Worm (Caenorhabditis elegans) whole organism, young adult: ENCODE results near the gene tbx-2.

Source experiments
- C06A6.2 ChIP-seq: fragments of 200-800 bp; sonication (Bioruptor generic); conservative IDR thresholded peaks from 2 replicates; pipeline ENCODE4 v1.3.6; 2022; ENCODE audit warnings: missing genetic modification characterization, missing compliant biosample characterization
- C17E4.6 ChIP-seq: fragments of 200-800 bp; sonication (Bioruptor generic); IDR thresholded peaks from 2 replicates; pipeline ENCODE4 v1.3.6; 2022; ENCODE audit warnings: missing genetic modification reagents, missing genetic modification characterization, missing compliant biosample characterization
- F22D6.2 ChIP-seq: sonication (generic microtip); optimal IDR thresholded peaks from 2 replicates; lab custom pipeline; 2016; ENCODE audit warnings: mild to moderate bottlenecking, missing genetic modification characterization, missing compliant biosample characterization
- F57A8.1 ChIP-seq: fragments of 200-800 bp; sonication (Bioruptor generic); optimal IDR thresholded peaks from 2 replicates; lab custom pipeline; 2018; ENCODE audit warnings: mild to moderate bottlenecking, missing genetic modification characterization, moderate library complexity, missing compliant biosample characterization
- T07F8.4 ChIP-seq: sonication (generic microtip); optimal IDR thresholded peaks from 2 replicates; lab custom pipeline; 2016; ENCODE audit warnings: mild to moderate bottlenecking, missing genetic modification characterization, moderate library complexity, missing compliant biosample characterization
- Y67H2A.10 ChIP-seq: fragments of 200-800 bp; sonication (Bioruptor generic); conservative IDR thresholded peaks from 2 replicates; pipeline ENCODE4 v1.3.6; 2022; ENCODE audit warnings: missing genetic modification reagents, missing genetic modification characterization, missing compliant biosample characterization
- Y79H2A.3 ChIP-seq: fragments of 200-800 bp; sonication (Bioruptor generic); conservative IDR thresholded peaks from 2 replicates; pipeline ENCODE4 v1.3.6; 2022; ENCODE audit warnings: missing genetic modification reagents, missing genetic modification characterization, missing compliant biosample characterization
- akir-1 ChIP-seq: fragments of 200-800 bp; sonication (Bioruptor generic); optimal IDR thresholded peaks from 2 replicates; lab custom pipeline; 2018; ENCODE audit warnings: mild to moderate bottlenecking, missing genetic modification characterization, moderate library complexity, missing compliant biosample characterization
- ama-1 ChIP-seq, 3 experiments: fragments of 150-350 bp in 1 of 3; sonication (generic microtip) in 2 of 3; optimal IDR thresholded peaks; 2 replicates each; lab custom pipeline; 2014 to 2018; ENCODE audit warnings: missing biosample characterization in 2 of 3, missing genetic modification characterization in 2 of 3, missing genetic modification reagents in 2 of 3
- aptf-2 ChIP-seq: fragments of 200-800 bp; sonication (Bioruptor generic); conservative IDR thresholded peaks from 2 replicates; pipeline ENCODE4 v1.3.6; 2022; ENCODE audit warnings: missing genetic modification reagents, missing genetic modification characterization, missing compliant biosample characterization
- aptf-3 ChIP-seq: fragments of 200-800 bp; sonication (Bioruptor generic); IDR thresholded peaks from 2 replicates; pipeline ENCODE4 v1.3.6; 2022; ENCODE audit warnings: missing genetic modification characterization, missing compliant biosample characterization
- athp-1 ChIP-seq: sonication (generic microtip); optimal IDR thresholded peaks from 2 replicates; lab custom pipeline; 2017; ENCODE audit warnings: mild to moderate bottlenecking, missing genetic modification characterization, missing compliant biosample characterization
- attf-5 ChIP-seq: fragments of 200-800 bp; sonication (Bioruptor generic); optimal IDR thresholded peaks from 2 replicates; lab custom pipeline; 2018; ENCODE audit warnings: mild to moderate bottlenecking, missing genetic modification characterization, missing compliant biosample characterization
- cebp-1 ChIP-seq, 2 experiments: fragments of 200-800 bp in 1 of 2; sonication (Bioruptor generic) in 1 of 2; sonication (generic microtip) in 1 of 2; IDR thresholded peaks in 1 of 2; optimal IDR thresholded peaks in 1 of 2; 2 replicates each; pipeline versions ENCODE4 v1.3.6 to Lab custom; 2017 to 2022; ENCODE audit warnings: missing compliant biosample characterization in 2 of 2, missing genetic modification characterization in 2 of 2, mild to moderate bottlenecking in 1 of 2, missing genetic modification reagents in 1 of 2, moderate library complexity in 1 of 2
- ceh-27 ChIP-seq: fragments of 200-800 bp; sonication (Bioruptor generic); optimal IDR thresholded peaks from 2 replicates; lab custom pipeline; 2018; ENCODE audit warnings: mild to moderate bottlenecking, missing genetic modification characterization, moderate library complexity, missing compliant biosample characterization
- dox-1 ChIP-seq: fragments of 200-800 bp; sonication (Bioruptor generic); IDR thresholded peaks from 2 replicates; pipeline ENCODE4 v1.3.6; 2022; ENCODE audit warnings: missing genetic modification reagents, missing genetic modification characterization, missing compliant biosample characterization
- efl-1 ChIP-seq: fragments of 150-350 bp; optimal IDR thresholded peaks from 2 replicates; lab custom pipeline; 2014; ENCODE audit warnings: missing biosample characterization, missing genetic modification reagents, missing genetic modification characterization
- egrh-3 ChIP-seq: fragments of 200-800 bp; sonication (Bioruptor generic); IDR thresholded peaks from 2 replicates; pipeline ENCODE4 v1.3.6; 2022; ENCODE audit warnings: missing genetic modification reagents, missing genetic modification characterization, missing compliant biosample characterization
- ets-4 ChIP-seq: fragments of 200-800 bp; sonication (Bioruptor generic); optimal IDR thresholded peaks from 2 replicates; lab custom pipeline; 2018; ENCODE audit warnings: mild to moderate bottlenecking, missing genetic modification characterization, missing compliant biosample characterization
- him-1 ChIP-seq: sonication (generic microtip); optimal IDR thresholded peaks from 2 replicates; lab custom pipeline; 2016; ENCODE audit warnings: missing genotype, missing genetic modification reagents, missing genetic modification characterization, missing compliant biosample characterization
- hlh-26 ChIP-seq: fragments of 200-800 bp; sonication (Bioruptor generic); conservative IDR thresholded peaks from 2 replicates; pipeline ENCODE4 v1.3.6; 2022; ENCODE audit warnings: missing genetic modification reagents, missing genetic modification characterization, missing compliant biosample characterization
- hmg-1.2 ChIP-seq: fragments of 200-800 bp; sonication (Bioruptor generic); IDR thresholded peaks from 2 replicates; pipeline ENCODE4 v1.3.6; 2022; ENCODE audit warnings: missing genetic modification reagents, missing genetic modification characterization, missing compliant biosample characterization
- lag-1 ChIP-seq: fragments of 200-800 bp; sonication (Bioruptor generic); IDR thresholded peaks from 2 replicates; pipeline ENCODE4 v1.3.6; 2022; ENCODE audit warnings: missing genetic modification reagents, missing genetic modification characterization, missing compliant biosample characterization
- lin-54 ChIP-seq: fragments of 200-800 bp; sonication (Bioruptor generic); optimal IDR thresholded peaks from 2 replicates; lab custom pipeline; 2018; ENCODE audit warnings: mild to moderate bottlenecking, missing genetic modification characterization, missing compliant biosample characterization
- lsl-1 ChIP-seq: fragments of 200-800 bp; sonication (Bioruptor generic); optimal IDR thresholded peaks from 2 replicates; lab custom pipeline; 2018; ENCODE audit warnings: mild to moderate bottlenecking, missing genetic modification characterization, moderate library complexity, missing compliant biosample characterization
- madf-10 ChIP-seq: sonication (generic microtip); optimal IDR thresholded peaks from 2 replicates; lab custom pipeline; 2016; ENCODE audit warnings: mild to moderate bottlenecking, missing genetic modification characterization, missing compliant biosample characterization
- madf-8 ChIP-seq: fragments of 200-800 bp; sonication (Bioruptor generic); conservative IDR thresholded peaks from 2 replicates; pipeline ENCODE4 v1.3.6; 2022; ENCODE audit warnings: missing genetic modification reagents, missing genetic modification characterization, missing compliant biosample characterization
- mcd-1 ChIP-seq: fragments of 200-800 bp; sonication (Bioruptor generic); IDR thresholded peaks from 2 replicates; pipeline ENCODE4 v1.3.6; 2022; ENCODE audit warnings: missing genetic modification reagents, missing genetic modification characterization, missing compliant biosample characterization
- mel-28 ChIP-seq: sonication (generic microtip); optimal IDR thresholded peaks from 2 replicates; lab custom pipeline; 2016; ENCODE audit warnings: borderline replicate concordance, mild to moderate bottlenecking, missing genetic modification characterization, missing compliant biosample characterization
- nfya-2 ChIP-seq: fragments of 200-800 bp; sonication (Bioruptor generic); IDR thresholded peaks from 2 replicates; pipeline ENCODE4 v1.3.6; 2022; ENCODE audit warnings: missing genetic modification reagents, missing genetic modification characterization, missing compliant biosample characterization
- nhr-80 ChIP-seq: sonication (generic microtip); optimal IDR thresholded peaks from 2 replicates; lab custom pipeline; 2016; ENCODE audit warnings: missing genetic modification characterization, missing compliant biosample characterization
- rcor-1 ChIP-seq: fragments of 200-800 bp; sonication (Bioruptor generic); IDR thresholded peaks from 2 replicates; pipeline ENCODE4 v1.3.6; 2022; ENCODE audit warnings: missing genetic modification reagents, missing genetic modification characterization, missing compliant biosample characterization
- sdz-38 ChIP-seq: sonication (generic microtip); optimal IDR thresholded peaks from 2 replicates; lab custom pipeline; 2016; ENCODE audit warnings: missing genotype, missing genetic modification characterization, missing compliant biosample characterization
- snpc-1.3 ChIP-seq: sonication (generic microtip); optimal IDR thresholded peaks from 2 replicates; lab custom pipeline; 2017; ENCODE audit warnings: missing genetic modification characterization, mild to moderate bottlenecking, missing compliant biosample characterization, antibody characterized with exemption, moderate library complexity, missing genotype, missing genetic modification reagents; ENCODE audit not compliant: insufficient read depth
- tbx-9 ChIP-seq: sonication (generic microtip); optimal IDR thresholded peaks from 2 replicates; lab custom pipeline; 2016; ENCODE audit warnings: borderline replicate concordance, missing genetic modification characterization, inconsistent platforms, missing compliant biosample characterization
- tlf-1 ChIP-seq: fragments of 200-800 bp; sonication (Bioruptor generic); optimal IDR thresholded peaks from 2 replicates; lab custom pipeline; 2018; ENCODE audit warnings: mild to moderate bottlenecking, missing genetic modification characterization, missing compliant biosample characterization
- ztf-22 ChIP-seq: fragments of 200-800 bp; sonication (Bioruptor generic); optimal IDR thresholded peaks from 2 replicates; lab custom pipeline; 2018; ENCODE audit warnings: mild to moderate bottlenecking, missing genetic modification characterization, moderate library complexity, missing compliant biosample characterization
- ztf-3 ChIP-seq: fragments of 200-800 bp; sonication (Bioruptor generic); optimal IDR thresholded peaks from 2 replicates; lab custom pipeline; 2018; ENCODE audit warnings: mild to moderate bottlenecking, missing genetic modification characterization, missing compliant biosample characterization

Gene tbx-2

ce11 chrIII:5149478-5149877 lies 13.4 kb upstream of the tbx-2 start, which contains the start of gene Y54H5A.2:
Gene Y54H5A.2 (minus strand): TSS chrIII:5149578.
- TF ChIP-seq ztf-3 (GFP tag; lab: Kevin White, UChicago) = no peak
- no peak for TF ChIP-seq nfya-2 (GFP tag; lab: Robert Waterston, UW)
- TF ChIP-seq Y67H2A.10 = no peak
- no peak for TF ChIP-seq mcd-1 (GFP tag; lab: Robert Waterston, UW)
- TF ChIP-seq C06A6.2 (GFP tag; lab: Robert Waterston, UW) = no peak
- no peak for TF ChIP-seq tbx-9 (tag; lab: Kevin White, UChicago)
- no peak for TF ChIP-seq F57A8.1 (GFP tag; lab: Kevin White, UChicago)
- TF ChIP-seq attf-5 (GFP tag; lab: Kevin White, UChicago) = no peak
- no peak for TF ChIP-seq Y79H2A.3 (GFP tag; lab: Robert Waterston, UW)
- TF ChIP-seq aptf-2 (GFP tag; lab: Robert Waterston, UW) = no peak
- TF ChIP-seq efl-1 (GFP tag; lab: Kevin White, UChicago) = no peak
- TF ChIP-seq him-1 (tag; lab: Kevin White, UChicago) = no peak
- no peak for TF ChIP-seq ama-1 (optimal IDR thresholded peaks at IDR 0.05; lab: Kevin White, UChicago)
- TF ChIP-seq ama-1 (GFP tag; optimal IDR thresholded peaks at IDR 0.05; lab: Kevin White, UChicago) = no peak
- TF ChIP-seq rcor-1 = no peak
- no peak for TF ChIP-seq mel-28 (tag; lab: Kevin White, UChicago)
- TF ChIP-seq lsl-1 (GFP tag; lab: Kevin White, UChicago) = no peak
- no peak for TF ChIP-seq egrh-3 (GFP tag; lab: Robert Waterston, UW)
- no peak for TF ChIP-seq hlh-26 (GFP tag; lab: Robert Waterston, UW)
- TF ChIP-seq madf-8 = no peak

DNA sequence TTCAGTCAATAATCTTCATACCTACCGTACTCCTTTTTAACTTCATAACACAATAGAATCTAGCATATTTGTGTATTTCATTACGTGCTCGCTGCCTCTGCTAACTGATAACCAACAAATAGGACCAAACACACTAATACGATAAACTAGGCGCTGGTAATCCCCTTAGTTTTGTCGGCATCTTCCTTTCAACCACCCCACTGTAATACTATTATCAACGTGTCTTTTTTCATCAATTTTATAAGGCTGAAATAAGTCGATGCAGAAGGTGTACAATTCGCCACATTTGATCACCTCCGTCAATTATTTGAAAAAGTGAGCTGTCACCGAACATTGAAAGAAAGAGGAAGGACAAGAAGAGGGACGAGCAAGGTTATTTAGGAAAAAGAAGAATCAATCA lies 11.3 kb upstream of the tbx-2 start:
- TF ChIP-seq nhr-80 (tag; lab: Kevin White, UChicago) = peak; percentile 40
- no peak for TF ChIP-seq aptf-3 (GFP tag; lab: Robert Waterston, UW)

DNA sequence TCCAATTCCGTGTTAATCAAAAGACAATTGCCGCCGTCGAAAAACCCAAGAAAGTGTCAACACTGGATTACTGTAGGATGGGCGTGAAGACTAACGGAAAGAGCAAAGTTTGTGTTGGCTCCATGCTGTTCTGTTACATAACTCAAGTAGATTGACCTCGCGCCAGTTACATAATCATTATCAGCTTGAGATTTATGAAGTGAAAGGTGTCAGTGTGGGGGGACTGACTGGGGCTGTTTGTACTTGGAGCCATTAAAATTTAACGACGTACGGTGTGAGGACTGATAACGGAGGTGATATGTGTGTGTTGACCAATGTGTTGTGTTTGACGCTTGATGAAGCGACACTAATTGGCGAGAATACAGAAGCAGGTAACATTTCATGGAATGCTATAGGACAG lies 10.7 kb upstream of the tbx-2 start:
- 0 out of 2 replicates have a peak, but pooled peaks have one; percentile 10 for TF ChIP-seq C17E4.6 (GFP tag; lab: Robert Waterston, UW)
- peak; percentile 19 for TF ChIP-seq ets-4 (GFP tag; lab: Kevin White, UChicago)
- peak; percentile 66 for TF ChIP-seq ztf-22 (GFP tag; lab: Kevin White, UChicago)
- no peak for TF ChIP-seq sdz-38 (tag; lab: Kevin White, UChicago)
- TF ChIP-seq lin-54 (GFP tag; lab: Kevin White, UChicago) = no peak
- TF ChIP-seq cebp-1 (GFP tag; IDR thresholded peaks at IDR 0.05; lab: Robert Waterston, UW) = no peak
- TF ChIP-seq cebp-1 (tag; optimal IDR thresholded peaks at IDR 0.05; lab: Kevin White, UChicago) = peak; percentile 8
- no peak for TF ChIP-seq hmg-1.2 (GFP tag; lab: Robert Waterston, UW)
- TF ChIP-seq nhr-80 (tag; lab: Kevin White, UChicago) = peak; percentile 74
- 0 out of 2 replicates have a peak, but pooled peaks have one; percentile 34 for TF ChIP-seq dox-1
- TF ChIP-seq, all 124 proteins: peak for 6

ce11 chrIII:5145874-5146273 lies 9.8 kb upstream of the tbx-2 start:
- TF ChIP-seq nhr-80 (tag; lab: Kevin White, UChicago) = peak; percentile 41
- no peak for TF ChIP-seq akir-1 (GFP tag; lab: Kevin White, UChicago)

ce11 chrIII:5144169-5144568 lies 8.1 kb upstream of the tbx-2 start:
- TF ChIP-seq snpc-1.3 (tag; lab: Kevin White, UChicago) (no peak), tlf-1 (GFP tag; lab: Kevin White, UChicago) (no peak), athp-1 (tag; lab: Kevin White, UChicago) (no peak), F22D6.2 (no peak), madf-10 (tag; lab: Kevin White, UChicago) (no peak), ceh-27 (GFP tag; lab: Kevin White, UChicago) (no peak), lag-1 (GFP tag; lab: Robert Waterston, UW) (no peak), ztf-22 (GFP tag; lab: Kevin White, UChicago) (no peak), T07F8.4 (tag; lab: Kevin White, UChicago) (no peak)
